Worm (Caenorhabditis elegans) whole organism, young adult: ENCODE measurements around the gene ZK757.1.

Experiments used
- F22D6.2 ChIP-seq: sonication (generic microtip); optimal IDR thresholded peaks from 2 replicates; lab custom pipeline; 2016; ENCODE audit warnings: mild to moderate bottlenecking, missing genetic modification characterization, missing compliant biosample characterization
- K11D2.4 ChIP-seq: fragments of 200-800 bp; sonication (Bioruptor generic); IDR thresholded peaks from 2 replicates; pipeline ENCODE4 v1.3.6; 2022; ENCODE audit warnings: missing genetic modification reagents, missing genetic modification characterization, missing compliant biosample characterization
- K12H6.12 ChIP-seq: fragments of 200-800 bp; sonication (Bioruptor generic); optimal IDR thresholded peaks from 2 replicates; lab custom pipeline; 2018; ENCODE audit warnings: mild to moderate bottlenecking, missing genetic modification characterization, missing compliant biosample characterization
- Y53G8AR.9 ChIP-seq: fragments of 200-800 bp; sonication (Bioruptor generic); conservative IDR thresholded peaks from 2 replicates; pipeline ENCODE4 v1.3.6; 2022; ENCODE audit warnings: missing genetic modification reagents, missing genetic modification characterization, missing compliant biosample characterization
- ama-1 ChIP-seq, 3 experiments: fragments of 150-350 bp in 1 of 3; sonication (generic microtip) in 2 of 3; optimal IDR thresholded peaks; 2 replicates each; lab custom pipeline; 2014 to 2018; ENCODE audit warnings: missing biosample characterization in 2 of 3, missing genetic modification characterization in 2 of 3, missing genetic modification reagents in 2 of 3
- atf-7 ChIP-seq: sonication (generic microtip); optimal IDR thresholded peaks from 2 replicates; lab custom pipeline; 2017; ENCODE audit warnings: mild to moderate bottlenecking, missing genetic modification characterization, missing compliant biosample characterization
- athp-1 ChIP-seq: sonication (generic microtip); optimal IDR thresholded peaks from 2 replicates; lab custom pipeline; 2017; ENCODE audit warnings: mild to moderate bottlenecking, missing genetic modification characterization, missing compliant biosample characterization
- attf-5 ChIP-seq: fragments of 200-800 bp; sonication (Bioruptor generic); optimal IDR thresholded peaks from 2 replicates; lab custom pipeline; 2018; ENCODE audit warnings: mild to moderate bottlenecking, missing genetic modification characterization, missing compliant biosample characterization
- cebp-1 ChIP-seq, 2 experiments: fragments of 200-800 bp in 1 of 2; sonication (Bioruptor generic) in 1 of 2; sonication (generic microtip) in 1 of 2; IDR thresholded peaks in 1 of 2; optimal IDR thresholded peaks in 1 of 2; 2 replicates each; pipeline versions ENCODE4 v1.3.6 to Lab custom; 2017 to 2022; ENCODE audit warnings: missing compliant biosample characterization in 2 of 2, missing genetic modification characterization in 2 of 2, mild to moderate bottlenecking in 1 of 2, missing genetic modification reagents in 1 of 2, moderate library complexity in 1 of 2
- ceh-27 ChIP-seq: fragments of 200-800 bp; sonication (Bioruptor generic); optimal IDR thresholded peaks from 2 replicates; lab custom pipeline; 2018; ENCODE audit warnings: mild to moderate bottlenecking, missing genetic modification characterization, moderate library complexity, missing compliant biosample characterization
- chd-7 ChIP-seq: sonication (generic microtip); optimal IDR thresholded peaks from 2 replicates; lab custom pipeline; 2016; ENCODE audit warnings: mild to moderate bottlenecking, missing genetic modification characterization, moderate library complexity, missing compliant biosample characterization
- ekl-4 ChIP-seq: fragments of 200-800 bp; sonication (Bioruptor generic); IDR thresholded peaks from 2 replicates; pipeline ENCODE4 v1.3.6; 2022; ENCODE audit warnings: missing genetic modification reagents, missing genetic modification characterization, missing compliant biosample characterization
- hmg-1.2 ChIP-seq: fragments of 200-800 bp; sonication (Bioruptor generic); IDR thresholded peaks from 2 replicates; pipeline ENCODE4 v1.3.6; 2022; ENCODE audit warnings: missing genetic modification reagents, missing genetic modification characterization, missing compliant biosample characterization
- let-526 ChIP-seq: fragments of 200-800 bp; sonication (Bioruptor generic); IDR thresholded peaks from 2 replicates; pipeline ENCODE4 v1.3.6; 2022; ENCODE audit warnings: missing genetic modification reagents, missing genetic modification characterization, missing compliant biosample characterization
- let-607 ChIP-seq, 2 experiments: fragments of 200-800 bp in 1 of 2; sonication (Bioruptor generic) in 1 of 2; sonication (generic microtip) in 1 of 2; optimal IDR thresholded peaks; 2 replicates each; lab custom pipeline; 2016 to 2018; ENCODE audit warnings: mild to moderate bottlenecking in 2 of 2, missing compliant biosample characterization in 2 of 2, missing genetic modification characterization in 2 of 2, moderate library complexity in 2 of 2, missing genotype in 1 of 2
- lin-35 ChIP-seq, 3 experiments: fragments of 150-350 bp in 2 of 3; sonication (generic microtip) in 1 of 3; optimal IDR thresholded peaks; 2 replicates each; lab custom pipeline; 2014 to 2018; ENCODE audit warnings: missing biosample characterization in 3 of 3, missing genetic modification characterization in 3 of 3, missing genetic modification reagents in 3 of 3
- lin-40 ChIP-seq: sonication (generic microtip); optimal IDR thresholded peaks from 2 replicates; lab custom pipeline; 2016; ENCODE audit warnings: missing genetic modification characterization, mild to moderate bottlenecking, missing compliant biosample characterization, missing genotype, missing genetic modification reagents
- lin-54 ChIP-seq: fragments of 200-800 bp; sonication (Bioruptor generic); optimal IDR thresholded peaks from 2 replicates; lab custom pipeline; 2018; ENCODE audit warnings: mild to moderate bottlenecking, missing genetic modification characterization, missing compliant biosample characterization
- madf-10 ChIP-seq: sonication (generic microtip); optimal IDR thresholded peaks from 2 replicates; lab custom pipeline; 2016; ENCODE audit warnings: mild to moderate bottlenecking, missing genetic modification characterization, missing compliant biosample characterization
- madf-6 ChIP-seq: fragments of 200-800 bp; sonication (Bioruptor generic); IDR thresholded peaks from 2 replicates; pipeline ENCODE4 v1.3.6; 2022; ENCODE audit warnings: missing genetic modification reagents, missing genetic modification characterization, missing compliant biosample characterization
- madf-8 ChIP-seq: fragments of 200-800 bp; sonication (Bioruptor generic); conservative IDR thresholded peaks from 2 replicates; pipeline ENCODE4 v1.3.6; 2022; ENCODE audit warnings: missing genetic modification reagents, missing genetic modification characterization, missing compliant biosample characterization
- mcd-1 ChIP-seq: fragments of 200-800 bp; sonication (Bioruptor generic); IDR thresholded peaks from 2 replicates; pipeline ENCODE4 v1.3.6; 2022; ENCODE audit warnings: missing genetic modification reagents, missing genetic modification characterization, missing compliant biosample characterization
- mes-4 ChIP-seq: sonication (generic microtip); optimal IDR thresholded peaks from 2 replicates; lab custom pipeline; 2016; ENCODE audit warnings: missing genotype, missing genetic modification characterization, missing compliant biosample characterization
- nfya-1 ChIP-seq: sonication (generic microtip); optimal IDR thresholded peaks from 2 replicates; lab custom pipeline; 2017; ENCODE audit warnings: antibody characterized with exemption, missing compliant biosample characterization, missing genetic modification characterization, borderline replicate concordance; ENCODE audit not compliant: insufficient read depth
- nfyb-1 ChIP-seq: fragments of 200-800 bp; sonication (Bioruptor generic); IDR thresholded peaks from 2 replicates; pipeline ENCODE4 v1.3.6; 2022; ENCODE audit warnings: missing genetic modification reagents, missing genetic modification characterization, missing compliant biosample characterization
- nhr-179 ChIP-seq: sonication (generic microtip); optimal IDR thresholded peaks from 2 replicates; lab custom pipeline; 2016; ENCODE audit warnings: mild to moderate bottlenecking, missing genetic modification characterization, missing compliant biosample characterization
- nhr-80 ChIP-seq: sonication (generic microtip); optimal IDR thresholded peaks from 2 replicates; lab custom pipeline; 2016; ENCODE audit warnings: missing genetic modification characterization, missing compliant biosample characterization
- pbrm-1 ChIP-seq: fragments of 200-800 bp; sonication (Bioruptor generic); IDR thresholded peaks from 2 replicates; pipeline ENCODE4 v1.3.6; 2022; ENCODE audit warnings: missing genetic modification reagents, missing genetic modification characterization, missing compliant biosample characterization
- repo-1 ChIP-seq: sonication (generic microtip); optimal IDR thresholded peaks from 2 replicates; lab custom pipeline; 2017; ENCODE audit warnings: mild to moderate bottlenecking, missing genetic modification characterization, missing compliant biosample characterization
- snpc-3.4 ChIP-seq: sonication (generic microtip); optimal IDR thresholded peaks from 2 replicates; lab custom pipeline; 2017; ENCODE audit warnings: missing genetic modification characterization, mild to moderate bottlenecking, missing compliant biosample characterization, antibody characterized with exemption, moderate library complexity, missing genotype, missing genetic modification reagents
- snpc-4 ChIP-seq, 5 experiments: fragments of 150-350 bp in 1 of 5; sonication (generic microtip) in 4 of 5; optimal IDR thresholded peaks; 2 replicates each; lab custom pipeline; 2014 to 2018; ENCODE audit warnings: missing genetic modification characterization in 5 of 5, missing biosample characterization in 3 of 5, antibody characterized with exemption in 2 of 5, mild to moderate bottlenecking in 2 of 5, missing compliant biosample characterization in 2 of 5, missing genotype in 2 of 5, moderate library complexity in 2 of 5, missing genetic modification reagents in 1 of 5
- tbp1 ChIP-seq: fragments of 200-800 bp; sonication (Bioruptor generic); optimal IDR thresholded peaks from 2 replicates; lab custom pipeline; 2018; ENCODE audit warnings: mild to moderate bottlenecking, missing genetic modification characterization, missing compliant biosample characterization
- tbx-9 ChIP-seq: sonication (generic microtip); optimal IDR thresholded peaks from 2 replicates; lab custom pipeline; 2016; ENCODE audit warnings: borderline replicate concordance, missing genetic modification characterization, inconsistent platforms, missing compliant biosample characterization
- tlf-1 ChIP-seq: fragments of 200-800 bp; sonication (Bioruptor generic); optimal IDR thresholded peaks from 2 replicates; lab custom pipeline; 2018; ENCODE audit warnings: mild to moderate bottlenecking, missing genetic modification characterization, missing compliant biosample characterization
- ztf-6 ChIP-seq: fragments of 200-800 bp; sonication (Bioruptor generic); IDR thresholded peaks from 2 replicates; pipeline ENCODE4 v1.3.6; 2022; ENCODE audit warnings: missing genetic modification reagents, missing genetic modification characterization, missing compliant biosample characterization

The ZK757.1 gene

DNA sequence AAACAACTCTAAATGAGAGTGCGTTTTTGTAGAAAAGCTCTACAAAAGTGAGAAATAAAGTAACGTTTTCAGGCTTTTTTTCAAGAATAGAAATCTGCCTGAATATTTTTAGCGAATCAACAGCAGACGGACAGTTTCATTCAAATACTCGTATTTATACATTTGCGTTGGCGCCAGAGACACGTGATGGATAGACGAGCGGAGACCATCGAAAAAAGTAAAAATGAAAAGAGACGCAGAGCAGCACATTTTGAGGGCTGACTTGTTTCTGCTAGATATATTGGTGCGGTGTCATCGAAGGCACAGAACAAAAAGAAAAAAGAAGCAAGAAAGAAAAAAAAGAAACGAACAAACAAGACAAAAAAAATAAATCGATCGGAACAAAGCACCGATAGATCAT is 44.9 kb downstream of the ZK757.1 start:
- TF ChIP-seq K11D2.4 (GFP tag; lab: Robert Waterston, UW) (peak; percentile 67; the same call in 1 of the 2 replicates), madf-8 (no peak), nhr-179 (tag; lab: Kevin White, UChicago) (no peak), tbx-9 (tag; lab: Kevin White, UChicago) (no peak), snpc-3.4 (tag; lab: Kevin White, UChicago) (no peak), let-526 (peak; percentile 57; the same call in 1 of the 2 replicates), snpc-4 (GFP tag; optimal IDR thresholded peaks at IDR 0.05; lab: Kevin White, UChicago) (peak; percentile 11), snpc-4 (tag; optimal IDR thresholded peaks at IDR 0.05; lab: Kevin White, UChicago) (peak in 1 of 4 experiments; percentile 41), tlf-1 (GFP tag; lab: Kevin White, UChicago) (peak; percentile 30), athp-1 (tag; lab: Kevin White, UChicago) (no peak), nfya-1 (tag; lab: Kevin White, UChicago) (no peak), atf-7 (tag; lab: Kevin White, UChicago) (peak; percentile 52), repo-1 (peak; percentile 40), ceh-27 (GFP tag; lab: Kevin White, UChicago) (no peak), nfyb-1 (peak; percentile 55; the same call in 1 of the 2 replicates), lin-54 (GFP tag; lab: Kevin White, UChicago) (peak; percentile 39), lin-40 (tag; lab: Kevin White, UChicago) (peak; percentile 39), ama-1 (optimal IDR thresholded peaks at IDR 0.05; lab: Kevin White, UChicago) (peak; percentile 79), ama-1 (GFP tag; optimal IDR thresholded peaks at IDR 0.05; lab: Kevin White, UChicago) (no peak), attf-5 (GFP tag; lab: Kevin White, UChicago) (peak; percentile 73), hmg-1.2 (GFP tag; lab: Robert Waterston, UW) (0 out of 2 replicates have a peak, but pooled peaks have one; percentile 25), madf-6 (GFP tag; lab: Robert Waterston, UW) (0 out of 2 replicates have a peak, but pooled peaks have one; percentile 8), F22D6.2 (tag; lab: Kevin White, UChicago) (no peak), chd-7 (tag; lab: Kevin White, UChicago) (peak; percentile 18), madf-10 (tag; lab: Kevin White, UChicago) (no peak), nhr-80 (peak; percentile 11), K12H6.12 (tag; lab: Kevin White, UChicago) (peak; percentile 50), ekl-4 (GFP tag; lab: Robert Waterston, UW) (0 out of 2 replicates have a peak, but pooled peaks have one; percentile 35), ztf-6 (GFP tag; lab: Robert Waterston, UW) (no peak), let-607 (tag; optimal IDR thresholded peaks at IDR 0.05; lab: Kevin White, UChicago) (peak; percentile 22 to 26), mcd-1 (GFP tag; lab: Robert Waterston, UW) (0 out of 2 replicates have a peak, but pooled peaks have one; percentile 61), mes-4 (tag; lab: Kevin White, UChicago) (no peak), Y53G8AR.9 (GFP tag; lab: Robert Waterston, UW) (peak; percentile 66), pbrm-1 (0 out of 2 replicates have a peak, but pooled peaks have one; percentile 48), tbp1 (peak; percentile 56), cebp-1 (GFP tag; IDR thresholded peaks at IDR 0.05; lab: Robert Waterston, UW) (peak; percentile 66), cebp-1 (tag; optimal IDR thresholded peaks at IDR 0.05; lab: Kevin White, UChicago) (peak; percentile 61), lin-35 (GFP tag; optimal IDR thresholded peaks at IDR 0.05; lab: Kevin White, UChicago) (peak in 1 of 3 experiments; percentile 44)
